Fruit fly (Drosophila melanogaster): ENCODE results near the gene CG13813.

CG13813 gene

DNA sequence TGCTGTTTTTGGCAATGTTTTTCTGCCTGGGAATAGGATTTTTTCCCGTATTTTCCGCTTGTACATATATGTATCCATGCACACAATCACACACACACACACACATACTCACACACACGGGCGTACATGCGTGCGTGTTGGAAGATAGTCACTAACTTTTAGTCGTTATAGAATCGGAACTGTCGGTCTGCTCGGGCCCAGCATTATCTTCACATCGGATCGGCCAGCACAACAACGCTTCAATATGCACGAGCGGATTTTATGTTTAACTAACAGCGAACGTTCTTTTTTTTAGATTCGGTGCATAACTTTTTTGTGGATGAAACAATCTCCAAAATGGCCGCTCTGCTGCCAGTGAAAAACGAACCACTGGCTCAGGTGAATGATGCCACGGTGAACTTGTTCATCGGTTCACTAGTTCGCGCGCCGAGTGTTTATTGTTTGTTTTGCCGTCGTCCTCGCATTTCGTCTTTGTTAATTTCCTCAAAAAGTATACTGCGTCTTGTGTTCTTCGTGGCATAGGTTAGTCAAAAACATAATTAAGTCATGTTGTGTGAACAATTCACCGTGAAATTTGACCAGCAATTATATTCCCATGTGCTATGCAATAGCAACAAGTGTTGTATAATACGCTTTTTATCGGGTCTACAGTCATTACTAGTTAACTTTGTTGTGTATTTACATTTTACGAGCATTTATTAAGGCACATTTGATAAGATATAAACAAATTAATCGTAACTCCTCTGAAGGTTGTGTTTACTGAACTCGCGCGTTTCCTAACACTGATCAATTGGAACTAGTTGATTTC, 9.9 kb downstream of the CG13813 start, which contains the start of the genes CG6951 and CG17233 (continued):
- TF ChIP-seq CG8924 (tag; optimal IDR thresholded peaks at IDR 0.05) (peak; percentile 42), Lhr (GFP tag; optimal IDR thresholded peaks at IDR 0.05) (no peak), CG15479 (GFP tag; optimal IDR thresholded peaks at IDR 0.05) (no peak), GATAe (GFP tag; conservative IDR thresholded peaks at IDR 0.05) (no peak), insv (GFP tag; optimal IDR thresholded peaks at IDR 0.05) (no peak), Ada2b (GFP tag; IDR thresholded peaks at IDR 0.05) (no peak), ERR (GFP tag; optimal IDR thresholded peaks at IDR 0.05) (no peak), Sox100B (GFP tag; optimal IDR thresholded peaks at IDR 0.05) (no peak), Nf-YA (GFP tag; IDR thresholded peaks at IDR 0.05) (no peak), sug (tag; optimal IDR thresholded peaks at IDR 0.05) (no peak), Sry-δ (GFP tag; optimal IDR thresholded peaks at IDR 0.05) (peak; percentile 21), CG1529 (GFP tag; optimal IDR thresholded peaks at IDR 0.05) (no peak), CG3281 (GFP tag; optimal IDR thresholded peaks at IDR 0.05) (no peak), CG3838 (GFP tag; optimal IDR thresholded peaks at IDR 0.05) (no peak), CG1024 (GFP tag; IDR thresholded peaks at IDR 0.05) (no peak), NC2α (GFP tag; optimal IDR thresholded peaks at IDR 0.05) (no peak), CG3163 (GFP tag; optimal IDR thresholded peaks at IDR 0.05) (no peak), CG14965 (GFP tag; optimal IDR thresholded peaks at IDR 0.05; ENCODE audit: borderline replicate concordance) (no peak), nmo (GFP tag; optimal IDR thresholded peaks at IDR 0.05) (no peak), abd-A (tag; optimal IDR thresholded peaks at IDR 0.05) (no peak), E2f1 (GFP tag; IDR thresholded peaks at IDR 0.05) (no peak), CG7745 (tag; optimal IDR thresholded peaks at IDR 0.05) (no peak), sr (GFP tag; IDR thresholded peaks at IDR 0.05) (no peak), CG13424 (tag; optimal IDR thresholded peaks at IDR 0.05) (no peak), Fer3 (tag; optimal IDR thresholded peaks at IDR 0.05) (no peak), Kr (GFP tag; optimal IDR thresholded peaks at IDR 0.05) (no peak), dm (GFP tag; optimal IDR thresholded peaks at IDR 0.05) (peak; percentile 18), Ssrp (tag; optimal IDR thresholded peaks at IDR 0.05) (no peak), CG4404 (GFP tag; IDR thresholded peaks at IDR 0.05) (no peak), MESR4 (GFP tag; optimal IDR thresholded peaks at IDR 0.05) (peak; percentile 97), dan (GFP tag; IDR thresholded peaks at IDR 0.05) (no peak), chif (GFP tag; optimal IDR thresholded peaks at IDR 0.05) (no peak), CG33557 (GFP tag; optimal IDR thresholded peaks at IDR 0.05) (no peak), CG31388 (GFP tag; optimal IDR thresholded peaks at IDR 0.05) (no peak), shn (GFP tag; optimal IDR thresholded peaks at IDR 0.05) (no peak), Oaz (GFP tag; IDR thresholded peaks at IDR 0.05) (no peak), bcd (GFP tag; optimal IDR thresholded peaks at IDR 0.05) (no peak), fd96Cb (tag; optimal IDR thresholded peaks at IDR 0.05) (no peak), cas (GFP tag; IDR thresholded peaks at IDR 0.05) (no peak), zfh1 (GFP tag; IDR thresholded peaks at IDR 0.05) (no peak), CG10431 (GFP tag; optimal IDR thresholded peaks at IDR 0.05) (no peak), Nf-YC (tag; optimal IDR thresholded peaks at IDR 0.05) (no peak), D19B (GFP tag; optimal IDR thresholded peaks at IDR 0.05) (no peak), hkb (optimal IDR thresholded peaks at IDR 0.05) (no peak), hkb (GFP tag; IDR thresholded peaks at IDR 0.05) (no peak), CG12769 (tag; optimal IDR thresholded peaks at IDR 0.05) (no peak), C15 (GFP tag; IDR thresholded peaks at IDR 0.05) (no peak), Dref (GFP tag; IDR thresholded peaks at IDR 0.05) (0 out of 2 replicates have a peak, but pooled peaks have one; percentile 16), bbx (GFP tag; IDR thresholded peaks at IDR 0.05; ENCODE audit: partially characterized antibody) (peak; percentile 26; the same call in 1 of the 2 replicates), CG4328 (GFP tag; optimal IDR thresholded peaks at IDR 0.05) (no peak)
